Worm (Caenorhabditis elegans): ENCODE measurements around the gene sri-18.

Gene sri-18

ce11 chrV:10246443-10246885 lies 13.9 kb downstream of the sri-18 start:
- no peak for TF ChIP-seq zag-1 (tag; optimal IDR thresholded peaks at IDR 0.05)
- no peak for TF ChIP-seq lin-13 (GFP tag; optimal IDR thresholded peaks at IDR 0.05)
- TF ChIP-seq dpl-1 (GFP tag; optimal IDR thresholded peaks at IDR 0.05), result peak; percentile 17
- no peak for TF ChIP-seq pqm-1 (tag; optimal IDR thresholded peaks at IDR 0.05)
- TF ChIP-seq set-16 (GFP tag; IDR thresholded peaks at IDR 0.05), result no peak
- peak; percentile 20 for TF ChIP-seq mxl-3 (GFP tag; optimal IDR thresholded peaks at IDR 0.05)
- no peak for TF ChIP-seq skn-1 (tag; optimal IDR thresholded peaks at IDR 0.05)
- no peak for TF ChIP-seq R02D3.7 (tag; optimal IDR thresholded peaks at IDR 0.05)
- TF ChIP-seq lin-1 (GFP tag; IDR thresholded peaks at IDR 0.05), result no peak
- TF ChIP-seq snpc-4 (tag; optimal IDR thresholded peaks at IDR 0.05), result no peak
- TF ChIP-seq Y75B8A.6 (GFP tag; IDR thresholded peaks at IDR 0.05), result no peak
- no peak for TF ChIP-seq gei-8 (GFP tag; optimal IDR thresholded peaks at IDR 0.05)
- no peak for TF ChIP-seq nhr-25 (tag; optimal IDR thresholded peaks at IDR 0.05; ENCODE audit: borderline replicate concordance, insufficient read depth)
- TF ChIP-seq hif-1 (tag; optimal IDR thresholded peaks at IDR 0.05), result peak in 1 of 2 experiments; percentile 19
- TF ChIP-seq spr-3 (GFP tag; optimal IDR thresholded peaks at IDR 0.05), result no peak
- TF ChIP-seq fkh-10 (GFP tag; optimal IDR thresholded peaks at IDR 0.05), result peak; percentile 87
- TF ChIP-seq sdz-12 (GFP tag; optimal IDR thresholded peaks at IDR 0.05), result no peak
- TF ChIP-seq mep-1 (tag; optimal IDR thresholded peaks at IDR 0.05), result peak; percentile 57
- peak; percentile 96 for TF ChIP-seq aha-1 (tag)
- TF ChIP-seq ces-1 (GFP tag; optimal IDR thresholded peaks at IDR 0.05), result no peak
- 0 out of 2 replicates have a peak, but pooled peaks have one; percentile 23 for TF ChIP-seq ZK337.2 (GFP tag; IDR thresholded peaks at IDR 0.05)
- peak; percentile 28 to 47 for TF ChIP-seq lsy-2 (tag; optimal IDR thresholded peaks at IDR 0.05)
- TF ChIP-seq php-3 (GFP tag; IDR thresholded peaks at IDR 0.05), result no peak
- peak; percentile 88 for TF ChIP-seq hlh-30 (tag; optimal IDR thresholded peaks at IDR 0.05; ENCODE audit: insufficient read depth)
- peak; percentile 40 for TF ChIP-seq hlh-11 (tag; optimal IDR thresholded peaks at IDR 0.05)
- TF ChIP-seq dve-1 (tag; optimal IDR thresholded peaks at IDR 0.05; ENCODE audit: insufficient read depth), result peak; percentile 40
- no peak for TF ChIP-seq zfp-3 (GFP tag; conservative IDR thresholded peaks at IDR 0.05)
- TF ChIP-seq daf-16 (GFP tag; optimal IDR thresholded peaks at IDR 0.05), result peak in 1 of 2 experiments; percentile 52
- TF ChIP-seq daf-16 (tag; optimal IDR thresholded peaks at IDR 0.05), result peak; percentile 82
- peak; percentile 78 for TF ChIP-seq nhr-28 (tag; optimal IDR thresholded peaks at IDR 0.05)
- no peak for TF ChIP-seq nhr-6 (tag; optimal IDR thresholded peaks at IDR 0.05)
- TF ChIP-seq ztf-7 (tag; optimal IDR thresholded peaks at IDR 0.05), result no peak
- no peak for TF ChIP-seq pha-4 (GFP tag; IDR thresholded peaks at IDR 0.05)
- TF ChIP-seq pha-4 (tag; optimal IDR thresholded peaks at IDR 0.05), result no peak
- peak; percentile 57 for TF ChIP-seq mes-2 (tag; optimal IDR thresholded peaks at IDR 0.05; ENCODE audit: poor library complexity, severe bottlenecking)
- peak; percentile 78 for TF ChIP-seq nhr-11 (tag; optimal IDR thresholded peaks at IDR 0.05)
- TF ChIP-seq daf-12 (tag; optimal IDR thresholded peaks at IDR 0.05), result no peak
- TF ChIP-seq cey-2 (tag; optimal IDR thresholded peaks at IDR 0.05; ENCODE audit: borderline replicate concordance, insufficient read depth), result no peak
- no peak for TF ChIP-seq unc-39 (tag; optimal IDR thresholded peaks at IDR 0.05)
- TF ChIP-seq ceh-20 (GFP tag; IDR thresholded peaks at IDR 0.05), result no peak
- peak in 1 of 2 experiments; percentile 95 for TF ChIP-seq unc-62 (GFP tag; optimal IDR thresholded peaks at IDR 0.05 in 1 of 2)
- no peak for TF ChIP-seq unc-62 (tag; optimal IDR thresholded peaks at IDR 0.05)
- TF ChIP-seq snpc-1.2 (GFP tag; IDR thresholded peaks at IDR 0.05), result no peak
- no peak for TF ChIP-seq nhr-102 (tag; optimal IDR thresholded peaks at IDR 0.05)
- TF ChIP-seq madf-5 (GFP tag; IDR thresholded peaks at IDR 0.05), result 0 out of 4 replicates have a peak, but pooled peaks of 1 of the 2 experiments have one; percentile 27
- TF ChIP-seq unc-130 (GFP tag; optimal IDR thresholded peaks at IDR 0.05), result peak; percentile 42
- TF ChIP-seq mdl-1 (tag; optimal IDR thresholded peaks at IDR 0.05), result peak; percentile 22 to 98
- TF ChIP-seq rbr-2 (tag; optimal IDR thresholded peaks at IDR 0.05), result peak; percentile 53
- peak; percentile 40; the same call in 1 of the 2 replicates for TF ChIP-seq ctbp-1 (GFP tag; IDR thresholded peaks at IDR 0.05)
- no peak for TF ChIP-seq nhr-10 (tag; optimal IDR thresholded peaks at IDR 0.05)
- no peak for TF ChIP-seq Y5F2A.4 (GFP tag; optimal IDR thresholded peaks at IDR 0.05)

Measured in whole organism, L4 larva.